Fruit fly (Drosophila melanogaster) whole organism, wandering third instar larva: Measurements from ENCODE around the gene CG12590.

Source experiments
- Abd-B ChIP-seq: fragments of >200 bp; optimal IDR thresholded peaks from 2 replicates; lab custom pipeline; 2017; ENCODE audit warnings: missing biosample characterization, missing genetic modification characterization
- CG32264 ChIP-seq: fragments of 200-800 bp; sonication (Bioruptor generic); optimal IDR thresholded peaks from 2 replicates; lab custom pipeline; 2016; ENCODE audit warnings: missing biosample characterization, missing genetic modification characterization
- CG9705 ChIP-seq: fragments of 200-800 bp; sonication (Bioruptor generic); optimal IDR thresholded peaks from 2 replicates; lab custom pipeline; 2018; ENCODE audit warnings: missing biosample characterization, mild to moderate bottlenecking, missing genetic modification characterization
- CrebA ChIP-seq: fragments of 200-800 bp; sonication (Bioruptor generic); optimal IDR thresholded peaks from 2 replicates; lab custom pipeline; 2016; ENCODE audit warnings: missing biosample characterization, mild to moderate bottlenecking, missing genetic modification characterization, borderline replicate concordance
- Dfd ChIP-seq: fragments of >200 bp; optimal IDR thresholded peaks from 2 replicates; lab custom pipeline; 2017; ENCODE audit warnings: missing biosample characterization, missing genetic modification characterization
- Dif ChIP-seq: fragments of 200-275, 200-300 bp; sonication (Bioruptor generic); optimal IDR thresholded peaks from 2 replicates; lab custom pipeline; 2018; ENCODE audit warnings: missing biosample characterization, missing genetic modification characterization; ENCODE audit not compliant: partially characterized antibody
- GATAd ChIP-seq: sonication (Bioruptor generic); optimal IDR thresholded peaks from 2 replicates; lab custom pipeline; 2016; ENCODE audit warnings: missing biosample characterization, missing genetic modification characterization
- HLH106 ChIP-seq: fragments of 200-800 bp; optimal IDR thresholded peaks from 3 replicates; lab custom pipeline; 2019; ENCODE audit warnings: missing biosample characterization, mild to moderate bottlenecking, missing genetic modification characterization, moderate library complexity
- Hnf4 ChIP-seq: fragments of 200-800 bp; sonication (Bioruptor generic); optimal IDR thresholded peaks from 2 replicates; lab custom pipeline; 2016; ENCODE audit warnings: missing biosample characterization, mild to moderate bottlenecking, missing genetic modification characterization
- Hr78 ChIP-seq: fragments of >200 bp; optimal IDR thresholded peaks from 2 replicates; lab custom pipeline; 2017; ENCODE audit warnings: missing biosample characterization, missing genetic modification characterization
- Hr83 ChIP-seq: fragments of 200-300 bp; sonication (Bioruptor generic); optimal IDR thresholded peaks from 2 replicates; lab custom pipeline; 2016; ENCODE audit warnings: missing biosample characterization, mild to moderate bottlenecking, missing genetic modification characterization, moderate library complexity; ENCODE audit not compliant: poor library complexity, severe bottlenecking
- Jra ChIP-seq: sonication (Bioruptor generic); optimal IDR thresholded peaks from 2 replicates; lab custom pipeline; 2016; ENCODE audit warnings: missing biosample characterization, missing genetic modification characterization
- Mio ChIP-seq: sonication (Bioruptor generic); optimal IDR thresholded peaks from 2 replicates; lab custom pipeline; 2016; ENCODE audit warnings: missing biosample characterization, missing genetic modification characterization
- Myc ChIP-seq: fragments of >200 bp; optimal IDR thresholded peaks from 2 replicates; lab custom pipeline; 2017
- N ChIP-seq: fragments of >200 bp; optimal IDR thresholded peaks from 2 replicates; lab custom pipeline; 2018; ENCODE audit warnings: missing biosample characterization, missing external identifiers, missing genetic modification characterization
- OdsH ChIP-seq: fragments of 200-800 bp; sonication (Bioruptor generic); optimal IDR thresholded peaks from 2 replicates; lab custom pipeline; 2016; ENCODE audit warnings: missing biosample characterization, mild to moderate bottlenecking, missing genetic modification characterization
- Rel ChIP-seq, 2 experiments: fragments of 200-800 bp; sonication (Bioruptor generic) in 1 of 2; optimal IDR thresholded peaks; 2 replicates in 1 of 2; 3 replicates in 1 of 2; lab custom pipeline; 2016 to 2019; ENCODE audit warnings: mild to moderate bottlenecking in 2 of 2, missing biosample characterization in 2 of 2, missing genetic modification characterization in 2 of 2, moderate library complexity in 1 of 2
- Sp1 ChIP-seq: fragments of 200-800 bp; sonication (Bioruptor generic); optimal IDR thresholded peaks from 3 replicates; lab custom pipeline; 2019; ENCODE audit warnings: missing biosample characterization, mild to moderate bottlenecking, missing genetic modification characterization, moderate library complexity
- Vsx2 ChIP-seq: fragments of 200-300, 225-300 bp; sonication (Bioruptor generic); optimal IDR thresholded peaks from 2 replicates; lab custom pipeline; 2018; ENCODE audit warnings: missing biosample characterization, missing genetic modification characterization; ENCODE audit not compliant: partially characterized antibody
- br ChIP-seq: fragments of 200-800 bp; sonication (Bioruptor generic); optimal IDR thresholded peaks from 2 replicates; lab custom pipeline; 2016; ENCODE audit warnings: missing biosample characterization, missing genetic modification characterization
- brk ChIP-seq: fragments of 200-800 bp; sonication (Bioruptor generic); optimal IDR thresholded peaks from 2 replicates; lab custom pipeline; 2016; ENCODE audit warnings: missing biosample characterization, mild to moderate bottlenecking, missing genetic modification characterization
- dl ChIP-seq, 2 experiments: fragments of 175-275, 200-275 bp in 1 of 2; fragments of 200-275 bp in 1 of 2; sonication (Bioruptor generic); optimal IDR thresholded peaks; lab custom pipeline; 2018; ENCODE audit warnings: mild to moderate bottlenecking in 2 of 2, missing biosample characterization in 2 of 2, missing genetic modification characterization in 2 of 2, moderate library complexity in 2 of 2; ENCODE audit not compliant: partially characterized antibody in 2 of 2, insufficient read depth in 1 of 2
- dmrt93B ChIP-seq: fragments of 200-800 bp; sonication (Bioruptor generic); optimal IDR thresholded peaks from 2 replicates; lab custom pipeline; 2018; ENCODE audit warnings: missing biosample characterization, mild to moderate bottlenecking, missing genetic modification characterization
- dsf ChIP-seq: sonication (Bioruptor generic); optimal IDR thresholded peaks from 2 replicates; lab custom pipeline; 2016; ENCODE audit warnings: missing biosample characterization, missing genetic modification characterization, borderline replicate concordance
- ey ChIP-seq: fragments of 200-800 bp; sonication (Bioruptor generic); optimal IDR thresholded peaks from 2 replicates; lab custom pipeline; 2016; ENCODE audit warnings: missing biosample characterization, missing genetic modification characterization
- foxo ChIP-seq, 2 experiments: fragments of 200-800 bp; sonication (Bioruptor generic); optimal IDR thresholded peaks; 2 replicates in 1 of 2; 3 replicates in 1 of 2; lab custom pipeline; 2016 to 2017; ENCODE audit warnings: missing biosample characterization in 2 of 2, missing genetic modification characterization in 2 of 2
- fru ChIP-seq: fragments of 200-800 bp; sonication (Bioruptor generic); optimal IDR thresholded peaks from 3 replicates; lab custom pipeline; 2016; ENCODE audit warnings: missing biosample characterization, mild to moderate bottlenecking, missing genetic modification characterization
- h ChIP-seq: fragments of 200-800 bp; sonication (Bioruptor generic); optimal IDR thresholded peaks from 3 replicates; lab custom pipeline; 2016; ENCODE audit warnings: missing biosample characterization, mild to moderate bottlenecking, missing genetic modification characterization
- jim ChIP-seq: fragments of 175-275, 200-325 bp; sonication (Bioruptor generic); optimal IDR thresholded peaks from 2 replicates; lab custom pipeline; 2016; ENCODE audit warnings: missing biosample characterization, mild to moderate bottlenecking, missing genetic modification characterization
- lola ChIP-seq: fragments of >200 bp; optimal IDR thresholded peaks from 2 replicates; lab custom pipeline; 2017; ENCODE audit warnings: missing biosample characterization, missing genetic modification characterization
- pan ChIP-seq: fragments of >200 bp; optimal IDR thresholded peaks from 2 replicates; lab custom pipeline; 2017
- psq ChIP-seq: fragments of 200-800 bp; sonication (Bioruptor generic); optimal IDR thresholded peaks from 3 replicates; lab custom pipeline; 2017; ENCODE audit warnings: missing biosample characterization, mild to moderate bottlenecking, missing genetic modification characterization, moderate library complexity
- rgr ChIP-seq: fragments of 200-800 bp; sonication (Bioruptor generic); optimal IDR thresholded peaks from 3 replicates; lab custom pipeline; 2016; ENCODE audit warnings: missing biosample characterization, mild to moderate bottlenecking, missing genetic modification characterization
- sage ChIP-seq: fragments of 200-800 bp; sonication (Bioruptor generic); optimal IDR thresholded peaks from 2 replicates; lab custom pipeline; 2016; ENCODE audit warnings: missing biosample characterization, mild to moderate bottlenecking, missing genetic modification characterization
- sv ChIP-seq: fragments of 200-800 bp; sonication (Bioruptor generic); optimal IDR thresholded peaks from 3 replicates; lab custom pipeline; 2016; ENCODE audit warnings: missing biosample characterization, missing genetic modification characterization
- tai ChIP-seq: sonication (Bioruptor generic); optimal IDR thresholded peaks from 2 replicates; lab custom pipeline; 2016; ENCODE audit warnings: missing biosample characterization, missing genetic modification characterization
- usp ChIP-seq: fragments of >200 bp; optimal IDR thresholded peaks from 2 replicates; lab custom pipeline; 2017; ENCODE audit warnings: missing biosample characterization, missing genetic modification characterization
- woc ChIP-seq: sonication (Bioruptor generic); optimal IDR thresholded peaks from 2 replicates; lab custom pipeline; 2016; ENCODE audit warnings: missing biosample characterization, mild to moderate bottlenecking, missing genetic modification characterization

The CG12590 gene

dm6 chr3R:5112814-5113486 lies 46.5 kb upstream of the CG12590 start:
- peak; percentile 70 for TF ChIP-seq woc (GFP tag; lab: Kevin White, UChicago)
- TF ChIP-seq fru (GFP tag; lab: Kevin White, UChicago), result peak; percentile 85
- TF ChIP-seq dl (GFP tag; optimal IDR thresholded peaks at IDR 0.05; lab: Kevin White, UChicago; ENCODE audit: insufficient read depth in 1 of 2, partially characterized antibody in 2 of 2), result no peak
- peak; percentile 68 for TF ChIP-seq Dfd (GFP tag; lab: Kevin White, UChicago)
- peak; percentile 1 for TF ChIP-seq dsf
- peak; percentile 67 for TF ChIP-seq dmrt93B (GFP tag; lab: Kevin White, UChicago)
- no peak for TF ChIP-seq jim
- TF ChIP-seq lola, result no peak
- TF ChIP-seq HLH106 (tag; lab: Kevin White, UChicago), result peak; percentile 83
- peak; percentile 81 for TF ChIP-seq rgr (GFP tag; lab: Kevin White, UChicago)
- TF ChIP-seq OdsH (GFP tag; lab: Kevin White, UChicago), result peak; percentile 74
- peak in 1 of 2 experiments; percentile 82 for TF ChIP-seq foxo (GFP tag; optimal IDR thresholded peaks at IDR 0.05; lab: Kevin White, UChicago)
- TF ChIP-seq Hr83 (GFP tag; lab: Kevin White, UChicago), result no peak
- no peak for TF ChIP-seq tai (GFP tag; lab: Kevin White, UChicago)
- peak; percentile 6 for TF ChIP-seq CG9705
- TF ChIP-seq GATAd (GFP tag; lab: Kevin White, UChicago), result no peak
- peak; percentile 79 for TF ChIP-seq br (GFP tag; lab: Kevin White, UChicago)
- TF ChIP-seq Dif (GFP tag; lab: Kevin White, UChicago), result no peak
- peak; percentile 59 for TF ChIP-seq sage
- TF ChIP-seq psq (GFP tag; lab: Kevin White, UChicago), result peak; percentile 80
- peak; percentile 80 for TF ChIP-seq Sp1 (GFP tag; lab: Kevin White, UChicago)
- no peak for TF ChIP-seq Vsx2 (GFP tag; lab: Kevin White, UChicago)
- TF ChIP-seq brk, result no peak
- TF ChIP-seq h (GFP tag; lab: Kevin White, UChicago), result peak; percentile 84
- peak; percentile 45 for TF ChIP-seq CG32264 (GFP tag; lab: Kevin White, UChicago)
- TF ChIP-seq pan (lab: Kevin White, UChicago), result no peak
- TF ChIP-seq usp (GFP tag; lab: Kevin White, UChicago), result no peak
- no peak for TF ChIP-seq Abd-B
- TF ChIP-seq sv, result peak; percentile 88
- TF ChIP-seq Jra, result no peak
- no peak for TF ChIP-seq Myc (lab: Kevin White, UChicago)
- peak; percentile 89 for TF ChIP-seq ey (GFP tag; lab: Kevin White, UChicago)
- TF ChIP-seq N (GFP tag; lab: Kevin White, UChicago), result no peak
- peak; percentile 38 for TF ChIP-seq Rel (GFP tag; optimal IDR thresholded peaks at IDR 0.05; lab: Kevin White, UChicago)
- TF ChIP-seq Rel (tag; optimal IDR thresholded peaks at IDR 0.05; lab: Kevin White, UChicago), result peak; percentile 26
- TF ChIP-seq Hr78 (GFP tag; lab: Kevin White, UChicago), result no peak
- TF ChIP-seq Mio (GFP tag; lab: Kevin White, UChicago), result no peak
- peak; percentile 56 for TF ChIP-seq Hnf4 (GFP tag; lab: Kevin White, UChicago)
- no peak for TF ChIP-seq CrebA
- TF ChIP-seq, all 38 proteins: peak for 20

DNA sequence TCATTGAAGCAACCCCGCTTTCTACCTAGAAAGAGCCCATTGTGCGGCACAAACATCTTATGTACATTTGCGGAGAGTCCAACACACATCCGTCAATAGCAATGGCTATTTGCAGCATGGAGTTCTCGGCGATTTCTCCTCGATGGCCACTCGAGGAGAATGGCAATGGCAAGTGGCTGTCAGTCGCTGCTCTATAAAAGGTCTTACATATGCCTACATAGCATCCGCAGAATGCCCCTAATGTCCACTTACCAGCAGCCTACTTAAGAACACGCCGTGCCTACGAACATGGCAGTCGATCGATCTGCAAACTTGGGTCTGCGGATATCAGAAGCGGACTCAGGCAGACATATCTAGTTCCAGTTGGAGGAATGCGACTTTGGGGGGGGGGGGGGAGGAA lies 45.3 kb upstream of the CG12590 start:
- TF ChIP-seq woc (GFP tag; lab: Kevin White, UChicago), result no peak
- no peak for TF ChIP-seq Sp1 (GFP tag; lab: Kevin White, UChicago)
- no peak for TF ChIP-seq Hr83 (GFP tag; lab: Kevin White, UChicago)
- no peak for TF ChIP-seq Abd-B
- no peak for TF ChIP-seq sv
- TF ChIP-seq dmrt93B (GFP tag; lab: Kevin White, UChicago), result no peak
- TF ChIP-seq N (GFP tag; lab: Kevin White, UChicago), result no peak
- no peak for TF ChIP-seq Hnf4 (GFP tag; lab: Kevin White, UChicago)
- no peak for TF ChIP-seq tai (GFP tag; lab: Kevin White, UChicago)
- TF ChIP-seq Hr78 (GFP tag; lab: Kevin White, UChicago), result no peak
- TF ChIP-seq Rel (GFP tag; optimal IDR thresholded peaks at IDR 0.05; lab: Kevin White, UChicago), result no peak
- TF ChIP-seq Rel (tag; optimal IDR thresholded peaks at IDR 0.05; lab: Kevin White, UChicago), result no peak
- no peak for TF ChIP-seq rgr (GFP tag; lab: Kevin White, UChicago)
- no peak for TF ChIP-seq jim
- TF ChIP-seq h (GFP tag; lab: Kevin White, UChicago), result no peak
- no peak for TF ChIP-seq Mio (GFP tag; lab: Kevin White, UChicago)
- no peak for TF ChIP-seq GATAd (GFP tag; lab: Kevin White, UChicago)
- no peak for TF ChIP-seq OdsH (GFP tag; lab: Kevin White, UChicago)
- no peak for TF ChIP-seq psq (GFP tag; lab: Kevin White, UChicago)
- TF ChIP-seq usp (GFP tag; lab: Kevin White, UChicago), result no peak
- no peak for TF ChIP-seq sage
- TF ChIP-seq, all 38 proteins: peak for 0
